Fruit fly (Drosophila melanogaster) whole organism, embryonic: ENCODE results near the gene CG13248.

ENCODE experiments used
- Ada2b ChIP-seq: fragments of 200-800 bp; sonication (Bioruptor generic); IDR thresholded peaks from 2 replicates; pipeline ENCODE4 v1.3.6; 2022; ENCODE audit warnings: missing biosample characterization, missing genetic modification characterization
- Aef1 ChIP-seq: fragments of 200-800 bp; sonication (Bioruptor generic); IDR thresholded peaks from 3 replicates; pipeline ENCODE4 v1.3.6; 2022; ENCODE audit warnings: missing biosample characterization, missing genetic modification characterization
- Blimp-1 ChIP-seq: fragments of 200-800 bp; sonication (Bioruptor generic); optimal IDR thresholded peaks from 3 replicates; lab custom pipeline; 2018; ENCODE audit warnings: missing biosample characterization, missing genetic modification characterization, mild to moderate bottlenecking, moderate library complexity, missing genetic modification reagents
- CG11456 ChIP-seq: fragments of 200-800 bp; sonication (Bioruptor generic); IDR thresholded peaks from 3 replicates; pipeline ENCODE4 v1.3.6; 2022; ENCODE audit warnings: missing biosample characterization, missing genetic modification characterization
- CG1233 ChIP-seq: fragments of 200-800 bp; sonication (Bioruptor generic); optimal IDR thresholded peaks from 4 replicates; lab custom pipeline; 2018; ENCODE audit warnings: missing biosample characterization, mild to moderate bottlenecking, missing genetic modification characterization
- CG12659 ChIP-seq: fragments of 200-800 bp; sonication (Bioruptor generic); optimal IDR thresholded peaks from 3 replicates; lab custom pipeline; 2017; ENCODE audit warnings: mild to moderate bottlenecking, missing biosample characterization, missing genetic modification reagents, missing genetic modification characterization
- CG15514 ChIP-seq: fragments of 200-800 bp; sonication (Bioruptor generic); optimal IDR thresholded peaks from 3 replicates; lab custom pipeline; 2017; ENCODE audit warnings: missing biosample characterization, missing genetic modification characterization, mild to moderate bottlenecking, moderate library complexity, missing genetic modification reagents
- CG1602 ChIP-seq: fragments of 200-800 bp; sonication (Bioruptor generic); optimal IDR thresholded peaks from 3 replicates; lab custom pipeline; 2016; ENCODE audit warnings: missing biosample characterization, missing genetic modification characterization
- CG18476 ChIP-seq: fragments of 200-800 bp; sonication (Bioruptor generic); optimal IDR thresholded peaks from 2 replicates; lab custom pipeline; 2016; ENCODE audit warnings: missing biosample characterization, mild to moderate bottlenecking, missing genetic modification characterization
- CG2889 ChIP-seq: fragments of 200-800 bp; sonication (Bioruptor generic); IDR thresholded peaks from 3 replicates; pipeline ENCODE4 v1.3.6; 2022; ENCODE audit warnings: missing biosample characterization, missing genetic modification characterization
- CG30431 ChIP-seq: fragments of 200-800 bp; sonication (Bioruptor generic); optimal IDR thresholded peaks from 2 replicates; lab custom pipeline; 2017; ENCODE audit warnings: missing biosample characterization, missing genetic modification characterization
- CG33557 ChIP-seq: fragments of 200-800 bp; sonication (Bioruptor generic); optimal IDR thresholded peaks from 2 replicates; lab custom pipeline; 2019; ENCODE audit warnings: missing biosample characterization, mild to moderate bottlenecking, missing genetic modification characterization, moderate library complexity
- CG4424 ChIP-seq: fragments of 200-800 bp; sonication (Bioruptor generic); optimal IDR thresholded peaks from 3 replicates; lab custom pipeline; 2016; ENCODE audit warnings: missing biosample characterization, missing genetic modification characterization
- CG6254 ChIP-seq: fragments of 200-800 bp; sonication (Bioruptor generic); optimal IDR thresholded peaks from 3 replicates; lab custom pipeline; 2017; ENCODE audit warnings: mild to moderate bottlenecking, missing biosample characterization, missing genetic modification reagents, missing genetic modification characterization
- CG7963 ChIP-seq: fragments of 200-800 bp; sonication (Bioruptor generic); IDR thresholded peaks from 3 replicates; pipeline ENCODE4 v1.3.6; 2022; ENCODE audit warnings: missing biosample characterization, missing genetic modification characterization; ENCODE audit not compliant: partially characterized antibody
- CG8290 ChIP-seq, 3 experiments: fragments of 200-800 bp; sonication (Bioruptor generic); optimal IDR thresholded peaks; 2 replicates each; lab custom pipeline; 2016 to 2019; ENCODE audit warnings: missing biosample characterization in 3 of 3, missing genetic modification characterization in 3 of 3, mild to moderate bottlenecking in 2 of 3, moderate library complexity in 1 of 3
- CG8478 ChIP-seq: fragments of >200 bp; optimal IDR thresholded peaks from 2 replicates; lab custom pipeline; 2018
- CG8924 ChIP-seq: fragments of 200-800 bp; optimal IDR thresholded peaks from 3 replicates; lab custom pipeline; 2019; ENCODE audit warnings: missing biosample characterization, mild to moderate bottlenecking, missing genetic modification characterization, moderate library complexity
- CG9797 ChIP-seq: fragments of 200-800 bp; sonication (Bioruptor generic); optimal IDR thresholded peaks from 3 replicates; lab custom pipeline; 2018; ENCODE audit warnings: missing biosample characterization, mild to moderate bottlenecking, missing genetic modification characterization
- E2f1 ChIP-seq: fragments of 200-800 bp; sonication (Bioruptor generic); IDR thresholded peaks from 2 replicates; pipeline ENCODE4 v1.3.6; 2022; ENCODE audit warnings: missing biosample characterization, missing genetic modification characterization
- Fer1 ChIP-seq: fragments of 200-800 bp; sonication (Bioruptor generic); optimal IDR thresholded peaks from 2 replicates; lab custom pipeline; 2017; ENCODE audit warnings: missing biosample characterization, mild to moderate bottlenecking, missing genetic modification characterization
- Gug ChIP-seq: fragments of 200-800 bp; sonication (Bioruptor generic); IDR thresholded peaks from 4 replicates; pipeline ENCODE4 v1.3.6; 2022; ENCODE audit warnings: missing biosample characterization, missing genetic modification characterization
- H15 ChIP-seq: fragments of 200-800 bp; sonication (Bioruptor generic); IDR thresholded peaks from 3 replicates; pipeline ENCODE4 v1.3.6; 2022; ENCODE audit warnings: missing biosample characterization, missing genetic modification characterization
- HLH3B ChIP-seq: fragments of 200-800 bp; sonication (Bioruptor generic); IDR thresholded peaks from 2 replicates; pipeline ENCODE4 v1.3.6; 2022; ENCODE audit warnings: missing biosample characterization, missing genetic modification characterization
- HLHmδ ChIP-seq: fragments of 200-800 bp; sonication (Bioruptor generic); optimal IDR thresholded peaks from 2 replicates; lab custom pipeline; 2018; ENCODE audit warnings: missing biosample characterization, mild to moderate bottlenecking, missing genetic modification characterization, moderate library complexity
- HmgZ ChIP-seq: fragments of 200-800 bp; sonication (Bioruptor generic); optimal IDR thresholded peaks from 2 replicates; lab custom pipeline; 2018; ENCODE audit warnings: missing biosample characterization, mild to moderate bottlenecking, missing genetic modification characterization
- Meics ChIP-seq: fragments of 200-800 bp; sonication (Bioruptor generic); optimal IDR thresholded peaks from 2 replicates; lab custom pipeline; 2017; ENCODE audit warnings: missing biosample characterization, mild to moderate bottlenecking, missing genetic modification characterization
- NC2β ChIP-seq: fragments of 200-800 bp; sonication (Bioruptor generic); optimal IDR thresholded peaks from 2 replicates; lab custom pipeline; 2016; ENCODE audit warnings: missing biosample characterization, missing genetic modification characterization
- Oli ChIP-seq: fragments of 200-800 bp; sonication (Bioruptor generic); optimal IDR thresholded peaks from 2 replicates; lab custom pipeline; 2018; ENCODE audit warnings: missing biosample characterization, mild to moderate bottlenecking, missing genetic modification characterization, moderate library complexity
- Poxn ChIP-seq: fragments of 200-800 bp; sonication (Bioruptor generic); IDR thresholded peaks from 2 replicates; pipeline ENCODE4 v1.3.6; 2022; ENCODE audit warnings: missing biosample characterization, missing genetic modification characterization
- Sin3A ChIP-seq: fragments of >200 bp; optimal IDR thresholded peaks from 2 replicates; lab custom pipeline; 2018
- TFAM ChIP-seq: fragments of 200-800 bp; sonication (Bioruptor generic); optimal IDR thresholded peaks from 2 replicates; lab custom pipeline; 2017; ENCODE audit warnings: missing biosample characterization, missing genetic modification characterization, inconsistent platforms
- Tbp ChIP-seq: fragments of >200 bp; optimal IDR thresholded peaks from 2 replicates; lab custom pipeline; 2018; ENCODE audit warnings: missing biosample characterization, missing genetic modification characterization
- ab ChIP-seq: fragments of 200-800 bp; sonication (Bioruptor generic); optimal IDR thresholded peaks from 2 replicates; lab custom pipeline; 2016; ENCODE audit warnings: missing biosample characterization, missing genetic modification characterization
- bbx ChIP-seq: fragments of 200-800 bp; sonication (Bioruptor generic); IDR thresholded peaks from 2 replicates; pipeline ENCODE4 v1.3.6; 2022; ENCODE audit warnings: missing biosample characterization, missing genetic modification characterization; ENCODE audit not compliant: partially characterized antibody
- crp ChIP-seq, 2 experiments: fragments of 200-800 bp; sonication (Bioruptor generic); optimal IDR thresholded peaks; 2 replicates in 1 of 2; 3 replicates in 1 of 2; lab custom pipeline; 2017; ENCODE audit warnings: missing biosample characterization in 2 of 2, missing genetic modification characterization in 2 of 2, mild to moderate bottlenecking in 1 of 2, moderate library complexity in 1 of 2
- da ChIP-seq: fragments of 200-800 bp; sonication (Bioruptor generic); optimal IDR thresholded peaks from 2 replicates; lab custom pipeline; 2016; ENCODE audit warnings: missing biosample characterization, missing genetic modification characterization
- danr ChIP-seq: fragments of 200-800 bp; sonication (Bioruptor generic); IDR thresholded peaks from 2 replicates; pipeline ENCODE4 v1.3.6; 2022; ENCODE audit warnings: missing biosample characterization, missing genetic modification characterization
- dysf ChIP-seq: fragments of 200-800 bp; sonication (Bioruptor generic); IDR thresholded peaks from 3 replicates; pipeline ENCODE4 v1.3.6; 2022; ENCODE audit warnings: missing biosample characterization, missing genetic modification characterization
- fru ChIP-seq: fragments of >200 bp; optimal IDR thresholded peaks from 2 replicates; lab custom pipeline; 2017
- gce ChIP-seq: fragments of 200-800 bp; sonication (Bioruptor generic); IDR thresholded peaks from 3 replicates; pipeline ENCODE4 v1.3.6; 2022; ENCODE audit warnings: missing biosample characterization, missing genetic modification characterization
- gem ChIP-seq: fragments of 200-800 bp; sonication (Bioruptor generic); optimal IDR thresholded peaks from 2 replicates; lab custom pipeline; 2019; ENCODE audit warnings: missing biosample characterization, mild to moderate bottlenecking, missing genetic modification characterization, moderate library complexity
- gfzf ChIP-seq: fragments of 200-800 bp; sonication (Bioruptor generic); optimal IDR thresholded peaks from 2 replicates; lab custom pipeline; 2016; ENCODE audit warnings: missing biosample characterization, mild to moderate bottlenecking, missing genetic modification characterization, moderate library complexity
- gt ChIP-seq: fragments of 200-800 bp; sonication (Bioruptor generic); IDR thresholded peaks from 2 replicates; pipeline ENCODE4 v1.3.6; 2022; ENCODE audit warnings: missing biosample characterization, missing genetic modification characterization
- hb ChIP-seq: fragments of 200-800 bp; sonication (Bioruptor generic); IDR thresholded peaks from 3 replicates; pipeline ENCODE4 v1.3.6; 2022; ENCODE audit warnings: missing biosample characterization, missing genetic modification characterization; ENCODE audit not compliant: partially characterized antibody
- ken ChIP-seq: fragments of 200-800 bp; sonication (Bioruptor generic); IDR thresholded peaks from 3 replicates; pipeline ENCODE4 v1.3.6; 2022; ENCODE audit warnings: missing biosample characterization, missing genetic modification characterization
- lilli ChIP-seq: fragments of 200-800 bp; sonication (Bioruptor generic); optimal IDR thresholded peaks from 3 replicates; lab custom pipeline; 2016; ENCODE audit warnings: missing biosample characterization, missing genetic modification characterization
- lov ChIP-seq, 2 experiments: fragments of 200-800 bp in 1 of 2; fragments of >200 bp in 1 of 2; sonication (Bioruptor generic) in 1 of 2; IDR thresholded peaks in 1 of 2; optimal IDR thresholded peaks in 1 of 2; 2 replicates in 1 of 2; 3 replicates in 1 of 2; pipeline versions ENCODE4 v1.3.6 to Lab custom; 2017 to 2022; ENCODE audit warnings: missing biosample characterization in 1 of 2, missing genetic modification characterization in 1 of 2
- nerfin-1 ChIP-seq: fragments of 200-800 bp; sonication (Bioruptor generic); optimal IDR thresholded peaks from 3 replicates; lab custom pipeline; 2019; ENCODE audit warnings: missing biosample characterization, mild to moderate bottlenecking, missing genetic modification characterization, moderate library complexity
- so ChIP-seq: fragments of 200-800 bp; sonication (Bioruptor generic); IDR thresholded peaks from 3 replicates; pipeline ENCODE4 v1.3.6; 2022; ENCODE audit warnings: missing biosample characterization, missing genetic modification characterization
- sug ChIP-seq: fragments of 200-800 bp; optimal IDR thresholded peaks from 2 replicates; lab custom pipeline; 2019; ENCODE audit warnings: missing biosample characterization, mild to moderate bottlenecking, missing genetic modification characterization, moderate library complexity
- ttk ChIP-seq: fragments of 200-800 bp; sonication (Bioruptor generic); IDR thresholded peaks from 2 replicates; pipeline ENCODE4 v2.1.2; 2022; ENCODE audit warnings: missing biosample characterization, missing genetic modification characterization

The CG13248 gene

DNA sequence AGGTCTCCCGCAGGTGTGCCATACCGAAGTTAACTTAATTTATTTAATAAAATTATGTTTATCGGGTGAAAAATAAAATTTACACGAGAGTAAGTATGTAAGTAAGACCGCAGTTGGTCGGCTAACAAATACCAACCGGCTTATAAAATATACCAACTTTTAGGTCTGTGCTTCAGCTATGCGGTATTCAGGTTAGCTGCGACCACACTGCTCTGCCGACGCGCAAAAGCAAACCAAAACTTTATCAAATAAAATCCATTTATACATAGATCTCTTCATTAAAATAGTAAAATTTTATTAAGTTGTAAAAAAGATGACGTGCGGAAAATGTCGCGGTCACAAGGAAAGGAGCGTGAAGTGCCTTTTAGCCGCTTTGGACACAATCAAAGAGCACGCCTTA, 25.7 kb upstream of the CG13248 start, which contains the start of the genes mRpL15 and CtIP (continued):
- TF ChIP-seq lilli (no peak), gfzf (GFP tag; lab: Kevin White, UChicago) (peak; percentile 88), E2f1 (GFP tag; lab: Robert Waterston, UW) (no peak), CG1602 (no peak), HLHmδ (GFP tag; lab: Kevin White, UChicago) (no peak), ab (GFP tag; lab: Kevin White, UChicago) (no peak), CG8924 (peak; percentile 3), HLH3B (GFP tag; lab: Robert Waterston, UW) (no peak), fru (no peak), danr (GFP tag; lab: Robert Waterston, UW) (no peak), Ada2b (GFP tag; lab: Robert Waterston, UW) (no peak), nerfin-1 (tag; lab: Kevin White, UChicago) (no peak), CG2889 (GFP tag; lab: Robert Waterston, UW) (no peak), Tbp (GFP tag; lab: Kevin White, UChicago) (no peak), bbx (GFP tag; lab: Robert Waterston, UW) (peak; percentile 55), ttk (GFP tag; lab: Robert Waterston, UW) (no peak), CG9797 (peak; percentile 83), CG8478 (lab: Kevin White, UChicago) (no peak), gce (GFP tag; lab: Robert Waterston, UW) (no peak), dysf (no peak), Poxn (GFP tag; lab: Robert Waterston, UW) (no peak), CG18476 (GFP tag; lab: Kevin White, UChicago) (no peak), Oli (tag; lab: Kevin White, UChicago) (no peak), CG15514 (GFP tag; lab: Kevin White, UChicago) (no peak), Aef1 (GFP tag; lab: Robert Waterston, UW) (no peak), Gug (no peak), so (GFP tag; lab: Robert Waterston, UW) (no peak), da (GFP tag; lab: Kevin White, UChicago) (no peak), hb (GFP tag; lab: Robert Waterston, UW) (no peak), crp (GFP tag; optimal IDR thresholded peaks at IDR 0.05; lab: Kevin White, UChicago) (peak in 1 of 2 experiments; percentile 65), lov (optimal IDR thresholded peaks at IDR 0.05; lab: Kevin White, UChicago) (no peak), lov (GFP tag; IDR thresholded peaks at IDR 0.05; lab: Robert Waterston, UW) (no peak), sug (tag; lab: Kevin White, UChicago) (peak; percentile 1), Sin3A (lab: Kevin White, UChicago) (peak; percentile 22), CG1233 (no peak), NC2β (GFP tag; lab: Kevin White, UChicago) (no peak), gem (tag; lab: Kevin White, UChicago) (no peak), CG4424 (GFP tag; lab: Kevin White, UChicago) (no peak), ken (GFP tag; lab: Robert Waterston, UW) (no peak), CG7963 (no peak), HmgZ (tag; lab: Kevin White, UChicago) (peak; percentile 15), CG33557 (GFP tag; lab: Kevin White, UChicago) (no peak), Fer1 (GFP tag; lab: Kevin White, UChicago) (no peak), H15 (GFP tag; lab: Robert Waterston, UW) (no peak), Meics (GFP tag; lab: Kevin White, UChicago) (no peak), CG8290 (GFP tag; optimal IDR thresholded peaks at IDR 0.05; lab: Kevin White, UChicago) (no peak), CG8290 (tag; optimal IDR thresholded peaks at IDR 0.05; lab: Kevin White, UChicago) (no peak), gt (GFP tag; lab: Robert Waterston, UW) (no peak), TFAM (GFP tag; lab: Kevin White, UChicago) (no peak), CG11456 (GFP tag; lab: Robert Waterston, UW) (no peak), CG6254 (GFP tag; lab: Kevin White, UChicago) (no peak), CG30431 (GFP tag; lab: Kevin White, UChicago) (no peak), CG12659 (GFP tag; lab: Kevin White, UChicago) (peak; percentile 47), Blimp-1 (GFP tag; lab: Kevin White, UChicago) (no peak)
